Worm (Caenorhabditis elegans): ENCODE results near the gene twk-35.

twk-35 gene

DNA sequence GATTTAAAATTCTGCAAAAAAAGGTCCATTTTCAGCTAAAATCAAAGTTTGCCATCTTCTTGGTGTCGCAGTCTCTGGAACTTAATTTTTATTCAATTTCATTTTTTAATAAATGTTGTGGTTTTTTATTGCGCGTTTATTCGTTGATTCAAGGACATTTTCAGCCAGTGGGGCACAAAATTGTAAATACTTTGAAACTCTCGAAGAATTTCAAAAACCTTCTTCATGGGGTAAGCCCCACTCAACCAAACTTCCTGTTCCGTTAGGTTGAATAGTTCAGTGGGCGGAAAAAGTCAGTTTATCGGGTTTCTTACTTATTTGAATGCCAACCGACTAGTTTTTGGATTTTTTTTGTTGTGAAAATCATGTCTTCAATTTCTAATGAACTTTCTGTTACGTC lies 47.4 kb downstream of the twk-35 start, which contains the start of gene ttll-9:
TSS of gene ttll-9 (plus strand) at position 301 of the 400 bp plus-strand sequence.
- TF ChIP-seq nhr-11 (tag; optimal IDR thresholded peaks at IDR 0.05) (no peak), sox-4 (tag; optimal IDR thresholded peaks at IDR 0.05) (no peak), unc-62 (GFP tag; optimal IDR thresholded peaks at IDR 0.05) (no peak), rnt-1 (tag; optimal IDR thresholded peaks at IDR 0.05) (no peak), fkh-4 (tag; optimal IDR thresholded peaks at IDR 0.05; ENCODE audit: borderline replicate concordance) (no peak), pax-3 (tag; optimal IDR thresholded peaks at IDR 0.05) (no peak), hlh-17 (GFP tag; optimal IDR thresholded peaks at IDR 0.05; ENCODE audit: borderline replicate concordance) (no peak), lin-13 (GFP tag; optimal IDR thresholded peaks at IDR 0.05) (no peak), hpl-2 (GFP tag; optimal IDR thresholded peaks at IDR 0.05) (no peak), elt-3 (tag; optimal IDR thresholded peaks at IDR 0.05) (no peak), ceh-8 (GFP tag; optimal IDR thresholded peaks at IDR 0.05) (no peak), nhr-85 (tag) (no peak)

DNA sequence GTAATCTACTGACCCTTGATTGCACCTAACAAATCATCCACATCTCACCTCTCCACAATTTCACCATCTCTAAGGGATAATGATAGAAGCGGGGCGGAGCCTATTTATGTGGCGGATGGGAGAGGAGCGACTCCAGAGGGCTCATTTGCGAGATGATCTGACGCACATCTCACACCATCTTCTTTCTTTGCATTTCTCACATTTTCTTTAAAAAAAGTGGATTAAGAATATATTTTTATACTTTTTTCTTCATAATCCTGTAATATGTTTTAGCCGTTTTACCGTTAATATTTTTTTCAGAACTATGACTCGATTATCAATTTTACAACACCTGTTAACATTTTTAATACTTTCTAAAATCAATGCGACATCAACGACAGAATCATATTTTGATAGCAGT lies 52.4 kb downstream of the twk-35 start, which contains the start of gene pbo-5:
TSS of gene pbo-5 (plus strand) at position 301 of the 400 bp plus-strand sequence.
- TF ChIP-seq fos-1 (tag; optimal IDR thresholded peaks at IDR 0.05) (no peak), ceh-63 (GFP tag; optimal IDR thresholded peaks at IDR 0.05) (no peak), hlh-17 (GFP tag; optimal IDR thresholded peaks at IDR 0.05; ENCODE audit: borderline replicate concordance) (no peak), alr-1 (tag; optimal IDR thresholded peaks at IDR 0.05; ENCODE audit: borderline replicate concordance) (no peak), nhr-11 (tag; optimal IDR thresholded peaks at IDR 0.05) (no peak), hlh-4 (tag; optimal IDR thresholded peaks at IDR 0.05) (no peak), nhr-47 (tag; optimal IDR thresholded peaks at IDR 0.05) (no peak), jun-1 (tag; optimal IDR thresholded peaks at IDR 0.05) (no peak), ceh-82 (tag; optimal IDR thresholded peaks at IDR 0.05) (no peak), nhr-12 (tag; optimal IDR thresholded peaks at IDR 0.05) (no peak), elt-3 (tag; optimal IDR thresholded peaks at IDR 0.05) (no peak), ces-1 (GFP tag; optimal IDR thresholded peaks at IDR 0.05) (no peak), xbp-1 (tag; optimal IDR thresholded peaks at IDR 0.05) (no peak), zip-4 (GFP tag; optimal IDR thresholded peaks at IDR 0.05) (no peak), rnt-1 (tag; optimal IDR thresholded peaks at IDR 0.05) (no peak)

Measured in whole organism, L1 larva.